Fruit fly (Drosophila melanogaster) whole organism, prepupa: ENCODE results near the gene grk.
A peak's percentile ranks its signal among the peaks of the same experiment; 100 is the strongest.

Source experiments
- Blimp-1 ChIP-seq: fragments of 200-800 bp; sonication (Bioruptor generic); optimal IDR thresholded peaks from 3 replicates; lab custom pipeline; 2017; ENCODE audit warnings: missing biosample characterization, missing genetic modification characterization, mild to moderate bottlenecking, moderate library complexity, missing genetic modification reagents
- CG10631 ChIP-seq: fragments of 200-800 bp; sonication (Bioruptor generic); optimal IDR thresholded peaks from 2 replicates; lab custom pipeline; 2016; ENCODE audit warnings: missing biosample characterization, missing genetic modification characterization
- CG10669 ChIP-seq: fragments of 200-800 bp; sonication (Bioruptor generic); optimal IDR thresholded peaks from 3 replicates; lab custom pipeline; 2018; ENCODE audit warnings: missing biosample characterization, mild to moderate bottlenecking, missing genetic modification characterization, moderate library complexity
- CG11294 ChIP-seq: fragments of 200-800 bp; sonication (Bioruptor generic); IDR thresholded peaks from 2 replicates; pipeline ENCODE4 v1.3.6; 2022; ENCODE audit warnings: missing biosample characterization, missing genetic modification characterization
- CG11762 ChIP-seq: fragments of 200-800 bp; sonication (Bioruptor generic); optimal IDR thresholded peaks from 3 replicates; lab custom pipeline; 2016; ENCODE audit warnings: missing biosample characterization, missing genetic modification characterization; ENCODE audit not compliant: insufficient read depth
- CG11902 ChIP-seq: fragments of 200-800 bp; sonication (Bioruptor generic); optimal IDR thresholded peaks from 3 replicates; lab custom pipeline; 2016; ENCODE audit warnings: missing biosample characterization, missing genetic modification characterization
- CG15336 ChIP-seq: fragments of 200-800 bp; sonication (Bioruptor generic); IDR thresholded peaks from 2 replicates; pipeline ENCODE4 v1.3.6; 2022; ENCODE audit warnings: missing biosample characterization, missing genetic modification characterization
- CG1621 ChIP-seq: fragments of 200-800 bp; sonication (Bioruptor generic); optimal IDR thresholded peaks from 3 replicates; lab custom pipeline; 2018; ENCODE audit warnings: missing biosample characterization, mild to moderate bottlenecking, missing genetic modification characterization
- CG3032 ChIP-seq: fragments of 200-800 bp; optimal IDR thresholded peaks from 2 replicates; lab custom pipeline; 2019; ENCODE audit warnings: missing biosample characterization, mild to moderate bottlenecking, missing genetic modification characterization, moderate library complexity
- CG31627 ChIP-seq: fragments of 200-800 bp; sonication (Bioruptor generic); optimal IDR thresholded peaks from 3 replicates; lab custom pipeline; 2016; ENCODE audit warnings: missing biosample characterization, missing genetic modification characterization
- CG32006 ChIP-seq: fragments of 200-800 bp; sonication (Bioruptor generic); optimal IDR thresholded peaks from 3 replicates; lab custom pipeline; 2017; ENCODE audit warnings: missing biosample characterization, mild to moderate bottlenecking, missing genetic modification characterization
- CG3919 ChIP-seq: fragments of 200-800 bp; sonication (Bioruptor generic); optimal IDR thresholded peaks from 3 replicates; lab custom pipeline; 2016; ENCODE audit warnings: missing biosample characterization, missing genetic modification characterization
- CG4318 ChIP-seq: fragments of 200-800 bp; sonication (Bioruptor generic); optimal IDR thresholded peaks from 3 replicates; lab custom pipeline; 2017; ENCODE audit warnings: missing biosample characterization, mild to moderate bottlenecking, missing genetic modification characterization
- CG6163 ChIP-seq: fragments of 200-800 bp; sonication (Bioruptor generic); IDR thresholded peaks from 3 replicates; pipeline ENCODE4 v1.3.6; 2022; ENCODE audit warnings: missing biosample characterization, missing genetic modification characterization
- CG6276 ChIP-seq: fragments of 200-800 bp; sonication (Bioruptor generic); optimal IDR thresholded peaks from 2 replicates; lab custom pipeline; 2017; ENCODE audit warnings: missing biosample characterization, mild to moderate bottlenecking, missing genetic modification characterization
- CG6808 ChIP-seq: fragments of 200-800 bp; sonication (Bioruptor generic); optimal IDR thresholded peaks from 3 replicates; lab custom pipeline; 2017; ENCODE audit warnings: missing biosample characterization, missing genetic modification characterization, mild to moderate bottlenecking, moderate library complexity, missing genetic modification reagents
- CG6854 ChIP-seq: fragments of 200-800 bp; sonication (Bioruptor generic); optimal IDR thresholded peaks from 2 replicates; lab custom pipeline; 2017; ENCODE audit warnings: missing biosample characterization, mild to moderate bottlenecking, missing genetic modification characterization
- CG7368 ChIP-seq: fragments of 200-800 bp; sonication (Bioruptor generic); optimal IDR thresholded peaks from 3 replicates; lab custom pipeline; 2016; ENCODE audit warnings: missing biosample characterization, missing genetic modification characterization
- CG8119 ChIP-seq: fragments of 200-800 bp; sonication (Bioruptor generic); IDR thresholded peaks from 3 replicates; pipeline ENCODE4 v1.3.6; 2022; ENCODE audit warnings: missing biosample characterization, missing genetic modification characterization
- CG8319 ChIP-seq: fragments of 200-800 bp; sonication (Bioruptor generic); optimal IDR thresholded peaks from 3 replicates; lab custom pipeline; 2016; ENCODE audit warnings: missing biosample characterization, missing genetic modification characterization
- CG8632 ChIP-seq: fragments of 200-800 bp; sonication (Bioruptor generic); optimal IDR thresholded peaks from 3 replicates; lab custom pipeline; 2016; ENCODE audit warnings: missing biosample characterization, missing genetic modification characterization
- CG9139 ChIP-seq: fragments of 200-800 bp; sonication (Bioruptor generic); optimal IDR thresholded peaks from 3 replicates; lab custom pipeline; 2017; ENCODE audit warnings: missing biosample characterization, mild to moderate bottlenecking, missing genetic modification characterization
- Eip75B ChIP-seq: fragments of 200-800 bp; sonication (Bioruptor generic); optimal IDR thresholded peaks from 3 replicates; lab custom pipeline; 2016; ENCODE audit warnings: missing biosample characterization, missing genetic modification characterization
- Eip78C ChIP-seq: fragments of 200-800 bp; sonication (Bioruptor generic); peaks from one replicate; lab custom pipeline; 2016; ENCODE audit warnings: missing biosample characterization, missing genetic modification characterization
- Ets21C ChIP-seq: fragments of 200-800 bp; sonication (Bioruptor generic); optimal IDR thresholded peaks from 3 replicates; lab custom pipeline; 2016; ENCODE audit warnings: missing biosample characterization, missing genetic modification characterization
- Ets96B ChIP-seq: fragments of 200-800 bp; optimal IDR thresholded peaks from 2 replicates; lab custom pipeline; 2019; ENCODE audit warnings: missing biosample characterization, mild to moderate bottlenecking, missing genetic modification characterization, moderate library complexity
- Hr39 ChIP-seq: fragments of 200-800 bp; sonication (Bioruptor generic); optimal IDR thresholded peaks from 2 replicates; lab custom pipeline; 2016; ENCODE audit warnings: missing biosample characterization, missing genetic modification characterization
- Hr4 ChIP-seq: fragments of 200-800 bp; sonication (Bioruptor generic); optimal IDR thresholded peaks from 3 replicates; lab custom pipeline; 2016; ENCODE audit warnings: missing biosample characterization, missing genetic modification characterization
- Lpt ChIP-seq: fragments of 200-800 bp; sonication (Bioruptor generic); optimal IDR thresholded peaks from 3 replicates; lab custom pipeline; 2016; ENCODE audit warnings: missing biosample characterization, missing genetic modification characterization
- Met ChIP-seq: fragments of 200-800 bp; sonication (Bioruptor generic); optimal IDR thresholded peaks from 3 replicates; lab custom pipeline; 2016; ENCODE audit warnings: missing biosample characterization, missing genetic modification characterization
- OdsH ChIP-seq: fragments of 200-800 bp; sonication (Bioruptor generic); optimal IDR thresholded peaks from 3 replicates; lab custom pipeline; 2016; ENCODE audit warnings: missing biosample characterization, missing genetic modification characterization
- Smox ChIP-seq: fragments of 200-800 bp; sonication (Bioruptor generic); optimal IDR thresholded peaks from 3 replicates; lab custom pipeline; 2016; ENCODE audit warnings: missing biosample characterization, missing genetic modification characterization
- Sox14 ChIP-seq: fragments of 200-800 bp; sonication (Bioruptor generic); optimal IDR thresholded peaks from 3 replicates; lab custom pipeline; 2016; ENCODE audit warnings: missing biosample characterization, missing genetic modification characterization
- Sox15 ChIP-seq: fragments of 200-800 bp; sonication (Bioruptor generic); optimal IDR thresholded peaks from 3 replicates; lab custom pipeline; 2016; ENCODE audit warnings: missing biosample characterization, missing genetic modification characterization
- achi ChIP-seq: fragments of 200-800 bp; sonication (Bioruptor generic); optimal IDR thresholded peaks from 3 replicates; lab custom pipeline; 2016; ENCODE audit warnings: missing biosample characterization, missing genetic modification characterization
- acj6 ChIP-seq: fragments of 200-800 bp; sonication (Bioruptor generic); optimal IDR thresholded peaks from 3 replicates; lab custom pipeline; 2016; ENCODE audit warnings: missing biosample characterization, missing genetic modification characterization
- cyc ChIP-seq: fragments of 200-800 bp; sonication (Bioruptor generic); optimal IDR thresholded peaks from 3 replicates; lab custom pipeline; 2016; ENCODE audit warnings: missing biosample characterization, missing genetic modification characterization
- dac ChIP-seq: fragments of 200-800 bp; sonication (Bioruptor generic); optimal IDR thresholded peaks from 2 replicates; lab custom pipeline; 2017; ENCODE audit warnings: missing biosample characterization, mild to moderate bottlenecking, missing genetic modification characterization
- dsx ChIP-seq: fragments of 200-800 bp; optimal IDR thresholded peaks from 3 replicates; lab custom pipeline; 2019; ENCODE audit warnings: missing biosample characterization, mild to moderate bottlenecking, missing genetic modification characterization, moderate library complexity; ENCODE audit not compliant: poor library complexity, severe bottlenecking
- eg ChIP-seq: fragments of 200-800 bp; sonication (Bioruptor generic); IDR thresholded peaks from 3 replicates; pipeline ENCODE4 v1.3.6; 2022; ENCODE audit warnings: missing biosample characterization, missing genetic modification characterization
- fd59A ChIP-seq: fragments of 200-800 bp; sonication (Bioruptor generic); optimal IDR thresholded peaks from 2 replicates; lab custom pipeline; 2017; ENCODE audit warnings: missing biosample characterization, mild to moderate bottlenecking, missing genetic modification characterization, missing genetic modification reagents
- fd85E ChIP-seq: fragments of 200-800 bp; sonication (Bioruptor generic); optimal IDR thresholded peaks from 3 replicates; lab custom pipeline; 2016; ENCODE audit warnings: missing biosample characterization, missing genetic modification characterization
- fkh ChIP-seq: fragments of 200-800 bp; sonication (Bioruptor generic); optimal IDR thresholded peaks from 3 replicates; lab custom pipeline; 2017; ENCODE audit warnings: missing biosample characterization, mild to moderate bottlenecking, missing genetic modification characterization, moderate library complexity
- net ChIP-seq: fragments of 200-800 bp; sonication (Bioruptor generic); optimal IDR thresholded peaks from 3 replicates; lab custom pipeline; 2016; ENCODE audit warnings: missing biosample characterization, missing genetic modification characterization
- salr ChIP-seq, 2 experiments: fragments of 200-800 bp; sonication (Bioruptor generic); optimal IDR thresholded peaks; 3 replicates each; lab custom pipeline; 2016 to 2018; ENCODE audit warnings: missing biosample characterization in 2 of 2, missing genetic modification characterization in 2 of 2, mild to moderate bottlenecking in 1 of 2
- spab ChIP-seq: fragments of 200-800 bp; sonication (Bioruptor generic); optimal IDR thresholded peaks from 2 replicates; lab custom pipeline; 2017; ENCODE audit warnings: missing biosample characterization, mild to moderate bottlenecking, missing genetic modification characterization, missing genetic modification reagents
- ss ChIP-seq, 2 experiments: fragments of 200-800 bp; sonication (Bioruptor generic); optimal IDR thresholded peaks; 2 replicates in 1 of 2; 3 replicates in 1 of 2; lab custom pipeline; 2017 to 2018; ENCODE audit warnings: mild to moderate bottlenecking in 2 of 2, missing biosample characterization in 2 of 2, missing genetic modification characterization in 2 of 2, moderate library complexity in 1 of 2
- svp ChIP-seq: fragments of 200-800 bp; sonication (Bioruptor generic); peaks from one replicate; lab custom pipeline; 2016; ENCODE audit warnings: missing biosample characterization, missing genetic modification characterization
- topi ChIP-seq: fragments of 200-800 bp; sonication (Bioruptor generic); optimal IDR thresholded peaks from 3 replicates; lab custom pipeline; 2016; ENCODE audit warnings: missing biosample characterization, missing genetic modification characterization

grk gene

DNA sequence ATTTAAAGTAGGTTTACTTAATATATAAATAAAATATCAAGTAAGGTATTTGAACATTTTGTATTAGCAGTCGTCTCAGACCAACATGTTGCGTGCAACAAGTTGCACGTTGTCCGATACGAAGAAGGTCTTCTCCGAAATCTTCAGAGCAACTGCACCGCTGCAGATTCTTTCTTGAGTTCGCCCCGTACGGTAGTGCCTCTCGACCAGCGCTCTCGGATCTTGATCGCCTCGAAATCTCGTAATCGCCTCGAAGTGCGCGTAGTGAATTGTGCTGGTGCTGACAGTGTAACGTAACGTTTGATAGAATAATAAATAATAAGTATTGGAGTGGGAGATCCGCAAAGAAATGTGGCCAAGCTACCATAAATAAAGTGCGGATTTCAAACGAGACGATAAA, 33.2 kb upstream of the grk start, which contains the start of gene dachs:
Gene dachs (plus strand): TSS at position 175 of the 400 bp plus-strand sequence.
- no peak for TF ChIP-seq CG6163 (GFP tag; lab: Robert Waterston, UW)
- TF ChIP-seq svp (GFP tag; lab: Kevin White, UChicago), result peak; percentile 30
- TF ChIP-seq Eip78C (GFP tag; lab: Kevin White, UChicago), result peak; percentile 50

DNA sequence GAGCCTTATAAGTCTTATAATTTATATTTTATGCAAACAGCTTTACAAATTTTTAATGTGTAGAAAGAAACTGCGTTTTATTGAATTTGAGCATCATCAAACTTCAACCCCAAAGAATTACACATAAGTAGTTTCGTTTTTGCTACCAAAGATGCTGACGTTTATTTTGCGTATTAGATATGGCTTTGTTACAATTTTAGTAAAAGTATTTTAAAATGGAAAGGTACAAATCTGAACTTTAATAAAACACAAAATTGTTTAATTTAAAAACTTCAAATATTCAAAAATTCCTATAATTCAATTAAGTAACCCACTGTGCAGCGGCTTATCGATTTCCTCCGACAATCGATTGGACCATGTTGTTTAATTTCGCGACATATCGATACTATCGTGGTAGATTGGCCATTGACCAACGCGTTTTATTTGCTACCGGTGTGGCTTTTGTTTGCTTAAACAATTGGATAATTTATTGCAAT, 30.7 kb upstream of the grk start, which contains the start of gene prg:
Gene prg (plus strand): TSS at position 382 of the 476 bp plus-strand sequence.
- peak; percentile 75 for TF ChIP-seq fkh (GFP tag; lab: Kevin White, UChicago)
- peak; percentile 51 for TF ChIP-seq achi (GFP tag; lab: Kevin White, UChicago)
- peak; percentile 58 for TF ChIP-seq CG8632
- TF ChIP-seq CG7368 (GFP tag; lab: Kevin White, UChicago), result peak; percentile 17
- TF ChIP-seq CG8119 (GFP tag; lab: Robert Waterston, UW), result peak; percentile 56; the same call in 1 of the 3 replicates
- peak; percentile 77 for TF ChIP-seq Met
- TF ChIP-seq Ets96B (tag; lab: Kevin White, UChicago), result peak; percentile 67
- peak; percentile 42 for TF ChIP-seq CG6163 (GFP tag; lab: Robert Waterston, UW)
- TF ChIP-seq Lpt (GFP tag; lab: Kevin White, UChicago), result peak; percentile 18
- peak; percentile 90 for TF ChIP-seq Eip78C (GFP tag; lab: Kevin White, UChicago)
- peak; percentile 77 for TF ChIP-seq Hr4
- no peak for TF ChIP-seq CG11762 (GFP tag; lab: Kevin White, UChicago)
- TF ChIP-seq CG15336, result peak; percentile 49; the same call in 1 of the 2 replicates
- no peak for TF ChIP-seq CG8319 (GFP tag; lab: Kevin White, UChicago)
- TF ChIP-seq OdsH (GFP tag; lab: Kevin White, UChicago), result peak; percentile 64
- TF ChIP-seq spab, result no peak
- peak; percentile 70 for TF ChIP-seq Sox14
- TF ChIP-seq CG3032 (tag; lab: Kevin White, UChicago), result peak; percentile 41
- 0 out of 2 replicates have a peak, but pooled peaks have one; percentile 16 for TF ChIP-seq CG11294 (GFP tag; lab: Robert Waterston, UW)
- peak; percentile 46 for TF ChIP-seq CG10669 (GFP tag; lab: Kevin White, UChicago)
- peak; percentile 2 for TF ChIP-seq CG1621 (tag; lab: Kevin White, UChicago)
- TF ChIP-seq eg, result peak; percentile 68
- peak; percentile 54 for TF ChIP-seq CG32006 (GFP tag; lab: Kevin White, UChicago)
- TF ChIP-seq Sox15, result no peak
- peak; percentile 45 for TF ChIP-seq Ets21C (GFP tag; lab: Kevin White, UChicago)
- peak; percentile 77 for TF ChIP-seq Eip75B (GFP tag; lab: Kevin White, UChicago)
- TF ChIP-seq net (GFP tag; lab: Kevin White, UChicago), result peak; percentile 49
- TF ChIP-seq CG6808 (GFP tag; lab: Kevin White, UChicago), result peak; percentile 21
- peak; percentile 0 for TF ChIP-seq CG9139 (GFP tag; lab: Kevin White, UChicago)
- TF ChIP-seq Hr39, result peak; percentile 52
- peak in 1 of 2 experiments; percentile 2 for TF ChIP-seq salr (GFP tag; optimal IDR thresholded peaks at IDR 0.05; lab: Kevin White, UChicago)
- peak; percentile 51 for TF ChIP-seq CG4318 (GFP tag; lab: Kevin White, UChicago)
- no peak for TF ChIP-seq fd59A (GFP tag; lab: Kevin White, UChicago)
- TF ChIP-seq Blimp-1, result no peak
- peak; percentile 90 for TF ChIP-seq svp (GFP tag; lab: Kevin White, UChicago)
- peak; percentile 48 for TF ChIP-seq acj6
- TF ChIP-seq cyc (GFP tag; lab: Kevin White, UChicago), result peak; percentile 62
- TF ChIP-seq ss (GFP tag; optimal IDR thresholded peaks at IDR 0.05; lab: Kevin White, UChicago), result peak; percentile 7 to 54
- TF ChIP-seq CG6854 (GFP tag; lab: Kevin White, UChicago), result no peak
- peak; percentile 75 for TF ChIP-seq topi (GFP tag; lab: Kevin White, UChicago)
- peak; percentile 41 for TF ChIP-seq CG6276 (GFP tag; lab: Kevin White, UChicago)
- peak; percentile 38 for TF ChIP-seq dsx (GFP tag; lab: Kevin White, UChicago)
- TF ChIP-seq Smox (GFP tag; lab: Kevin White, UChicago), result peak; percentile 73
- TF ChIP-seq dac (GFP tag; lab: Kevin White, UChicago), result no peak
- peak; percentile 63 for TF ChIP-seq CG31627 (GFP tag; lab: Kevin White, UChicago)
- TF ChIP-seq CG11902 (GFP tag; lab: Kevin White, UChicago), result peak; percentile 49
- TF ChIP-seq CG3919, result peak; percentile 75
- no peak for TF ChIP-seq fd85E (GFP tag; lab: Kevin White, UChicago)
- peak; percentile 53 for TF ChIP-seq CG10631 (GFP tag; lab: Kevin White, UChicago)
